Worm (Caenorhabditis elegans) whole organism, L1 larva: Measurements from ENCODE around the gene sdhd-1.

Source experiments
- C04F5.9 ChIP-seq: sonication (generic microtip); optimal IDR thresholded peaks from 2 replicates; lab custom pipeline; 2016; ENCODE audit warnings: missing genetic modification characterization, missing compliant biosample characterization
- C16A3.4 ChIP-seq: fragments of 150-350 bp; optimal IDR thresholded peaks from 2 replicates; lab custom pipeline; 2014; ENCODE audit warnings: missing biosample characterization, missing genetic modification characterization
- aly-2 ChIP-seq: fragments of 150-350 bp; optimal IDR thresholded peaks from 2 replicates; lab custom pipeline; 2014; ENCODE audit warnings: missing biosample characterization, missing genetic modification characterization
- blmp-1 ChIP-seq: fragments of 150-350 bp; optimal IDR thresholded peaks from 2 replicates; lab custom pipeline; 2014; ENCODE audit warnings: missing biosample characterization, missing genetic modification characterization
- dsc-1 ChIP-seq: sonication (generic microtip); optimal IDR thresholded peaks from 2 replicates; lab custom pipeline; 2016; ENCODE audit warnings: mild to moderate bottlenecking, missing genetic modification characterization, missing compliant biosample characterization
- egl-13 ChIP-seq: sonication (generic microtip); optimal IDR thresholded peaks from 2 replicates; lab custom pipeline; 2016; ENCODE audit warnings: missing genotype, missing genetic modification reagents, missing genetic modification characterization, missing compliant biosample characterization
- egl-27 ChIP-seq, 2 experiments: fragments of 150-350 bp in 1 of 2; sonication (generic microtip); optimal IDR thresholded peaks; 3 replicates each; lab custom pipeline; 2017 to 2018; ENCODE audit warnings: missing biosample characterization in 2 of 2, missing genetic modification characterization in 2 of 2, missing genetic modification reagents in 2 of 2
- elt-2 ChIP-seq: sonication (generic microtip); optimal IDR thresholded peaks from 2 replicates; lab custom pipeline; 2016; ENCODE audit warnings: missing genetic modification characterization, mild to moderate bottlenecking, inconsistent platforms, missing compliant biosample characterization, missing genetic modification reagents
- elt-3 ChIP-seq, 6 experiments: fragments of 150-350 bp in 1 of 6; sonication (generic microtip); optimal IDR thresholded peaks; 2 replicates each; lab custom pipeline; 2017 to 2018; ENCODE audit warnings: missing biosample characterization in 6 of 6, missing genetic modification characterization in 6 of 6, inconsistent platforms in 1 of 6
- ets-5 ChIP-seq: fragments of 200-800 bp; sonication (Bioruptor generic); IDR thresholded peaks from 2 replicates; pipeline ENCODE4 v1.3.6; 2022; ENCODE audit warnings: missing genetic modification characterization, missing compliant biosample characterization
- fkh-8 ChIP-seq: sonication (generic microtip); optimal IDR thresholded peaks from 2 replicates; lab custom pipeline; 2016; ENCODE audit warnings: mild to moderate bottlenecking, missing genetic modification characterization, missing compliant biosample characterization
- lin-13 ChIP-seq: fragments of 150-350 bp; optimal IDR thresholded peaks from 2 replicates; lab custom pipeline; 2014; ENCODE audit warnings: missing biosample characterization, missing genetic modification reagents, missing genetic modification characterization
- lin-14 ChIP-seq: fragments of 200-800 bp; sonication (Bioruptor generic); optimal IDR thresholded peaks from 2 replicates; lab custom pipeline; 2018; ENCODE audit warnings: mild to moderate bottlenecking, missing genetic modification characterization, moderate library complexity, missing compliant biosample characterization
- lin-39 ChIP-seq: fragments of 150-350 bp; optimal IDR thresholded peaks from 2 replicates; lab custom pipeline; 2014; ENCODE audit warnings: missing biosample characterization, missing genetic modification reagents, missing genetic modification characterization
- lir-3 ChIP-seq: sonication (generic microtip); optimal IDR thresholded peaks from 2 replicates; lab custom pipeline; 2016; ENCODE audit warnings: mild to moderate bottlenecking, missing genetic modification characterization, moderate library complexity, missing compliant biosample characterization; ENCODE audit not compliant: poor library complexity
- lsy-2 ChIP-seq, 2 experiments: fragments of 150-350 bp; optimal IDR thresholded peaks; 2 replicates each; lab custom pipeline; 2014; ENCODE audit warnings: missing biosample characterization in 2 of 2, missing genetic modification characterization in 2 of 2
- mab-9 ChIP-seq: fragments of 200-800 bp; sonication (Bioruptor generic); IDR thresholded peaks from 2 replicates; pipeline ENCODE4 v1.3.6; 2022; ENCODE audit warnings: missing genetic modification reagents, missing genetic modification characterization, missing compliant biosample characterization
- mdl-1 ChIP-seq, 2 experiments: fragments of 150-350 bp; optimal IDR thresholded peaks; 2 replicates each; lab custom pipeline; 2014 to 2017; ENCODE audit warnings: missing biosample characterization in 2 of 2, missing genetic modification characterization in 2 of 2, inconsistent platforms in 1 of 2
- mef-2 ChIP-seq: fragments of 150-350 bp; optimal IDR thresholded peaks from 2 replicates; lab custom pipeline; 2014; ENCODE audit warnings: missing biosample characterization, missing genetic modification characterization
- mep-1 ChIP-seq: fragments of 150-350 bp; optimal IDR thresholded peaks from 2 replicates; lab custom pipeline; 2014; ENCODE audit warnings: missing biosample characterization, missing genetic modification characterization
- nhr-19 ChIP-seq: fragments of 200-800 bp; sonication (Bioruptor generic); conservative IDR thresholded peaks from 2 replicates; pipeline ENCODE4 v1.3.6; 2022; ENCODE audit warnings: missing genetic modification characterization, missing compliant biosample characterization
- nhr-20 ChIP-seq: sonication (generic microtip); optimal IDR thresholded peaks from 2 replicates; lab custom pipeline; 2016; ENCODE audit warnings: mild to moderate bottlenecking, missing genetic modification characterization, missing compliant biosample characterization
- nhr-47 ChIP-seq: sonication (generic microtip); optimal IDR thresholded peaks from 2 replicates; lab custom pipeline; 2016; ENCODE audit warnings: mild to moderate bottlenecking, missing genetic modification characterization, moderate library complexity, missing compliant biosample characterization
- nhr-71 ChIP-seq: sonication (generic microtip); optimal IDR thresholded peaks from 2 replicates; lab custom pipeline; 2016; ENCODE audit warnings: mild to moderate bottlenecking, missing genetic modification characterization, moderate library complexity, missing compliant biosample characterization
- nhr-76 ChIP-seq: sonication (generic microtip); optimal IDR thresholded peaks from 2 replicates; lab custom pipeline; 2017; ENCODE audit warnings: missing biosample characterization, missing genetic modification characterization
- nhr-77 ChIP-seq: fragments of 150-350 bp; optimal IDR thresholded peaks from 2 replicates; lab custom pipeline; 2014; ENCODE audit warnings: missing biosample characterization, missing genetic modification characterization
- nhr-84 ChIP-seq: sonication (generic microtip); optimal IDR thresholded peaks from 2 replicates; lab custom pipeline; 2017; ENCODE audit warnings: missing biosample characterization, missing genetic modification characterization
- nhr-85 ChIP-seq: sonication (generic microtip); peaks from one replicate; lab custom pipeline; 2016; ENCODE audit warnings: missing genetic modification characterization, inconsistent platforms, missing compliant biosample characterization
- pag-3 ChIP-seq: sonication (generic microtip); optimal IDR thresholded peaks from 2 replicates; lab custom pipeline; 2017; ENCODE audit warnings: missing genetic modification characterization, mild to moderate bottlenecking, missing compliant biosample characterization, antibody characterized with exemption, borderline replicate concordance; ENCODE audit not compliant: insufficient read depth
- rnt-1 ChIP-seq: sonication (generic microtip); optimal IDR thresholded peaks from 2 replicates; lab custom pipeline; 2016; ENCODE audit warnings: mild to moderate bottlenecking, missing genetic modification characterization, moderate library complexity, missing compliant biosample characterization
- snpc-4 ChIP-seq: fragments of 150-350 bp; optimal IDR thresholded peaks from 2 replicates; lab custom pipeline; 2014; ENCODE audit warnings: missing biosample characterization, missing genetic modification characterization
- sptf-1 ChIP-seq: fragments of 150-350 bp; optimal IDR thresholded peaks from 2 replicates; lab custom pipeline; 2014; ENCODE audit warnings: missing biosample characterization, missing genetic modification characterization
- swsn-7 ChIP-seq: sonication (generic microtip); optimal IDR thresholded peaks from 2 replicates; lab custom pipeline; 2016; ENCODE audit warnings: missing genetic modification characterization, missing compliant biosample characterization
- unc-62 ChIP-seq: fragments of 150-350 bp; optimal IDR thresholded peaks from 2 replicates; lab custom pipeline; 2014; ENCODE audit warnings: missing biosample characterization, missing genetic modification reagents, missing genetic modification characterization
- unc-86 ChIP-seq: sonication (generic microtip); optimal IDR thresholded peaks from 2 replicates; lab custom pipeline; 2016; ENCODE audit warnings: missing genetic modification characterization, missing compliant biosample characterization
- unc-98 ChIP-seq: fragments of 200-800 bp; sonication (Bioruptor generic); IDR thresholded peaks from 2 replicates; pipeline ENCODE4 v1.3.6; 2022; ENCODE audit warnings: missing genetic modification characterization, missing compliant biosample characterization
- vab-15 ChIP-seq: sonication (generic microtip); optimal IDR thresholded peaks from 2 replicates; lab custom pipeline; 2017; ENCODE audit warnings: missing genotype, mild to moderate bottlenecking, missing genetic modification characterization, missing compliant biosample characterization
- xbp-1 ChIP-seq: sonication (generic microtip); optimal IDR thresholded peaks from 2 replicates; lab custom pipeline; 2016; ENCODE audit warnings: missing genetic modification characterization, missing compliant biosample characterization
- ztf-11 ChIP-seq, 2 experiments: sonication (generic microtip); optimal IDR thresholded peaks; 2 replicates each; lab custom pipeline; 2016 to 2017; ENCODE audit warnings: missing genetic modification characterization in 2 of 2, missing biosample characterization in 1 of 2, missing compliant biosample characterization in 1 of 2
- ztf-4 ChIP-seq: fragments of 150-350 bp; optimal IDR thresholded peaks from 2 replicates; lab custom pipeline; 2014; ENCODE audit warnings: missing biosample characterization, missing genetic modification characterization

The sdhd-1 gene

ce11 chrII:11035774-11036173, 13.9 kb downstream of the sdhd-1 start, which contains the start of gene srlf-15:
Gene srlf-15, plus strand, starts transcription at chrII:11036074.
- TF ChIP-seq vab-15 (tag; lab: Kevin White, UChicago) (no peak), lsy-2 (tag; optimal IDR thresholded peaks at IDR 0.05; lab: Kevin White, UChicago) (no peak), dsc-1 (tag; lab: Kevin White, UChicago) (no peak), lin-13 (GFP tag; lab: Kevin White, UChicago) (no peak), egl-27 (tag; optimal IDR thresholded peaks at IDR 0.05; lab: Kevin White, UChicago) (no peak), swsn-7 (tag; lab: Kevin White, UChicago) (no peak)

DNA sequence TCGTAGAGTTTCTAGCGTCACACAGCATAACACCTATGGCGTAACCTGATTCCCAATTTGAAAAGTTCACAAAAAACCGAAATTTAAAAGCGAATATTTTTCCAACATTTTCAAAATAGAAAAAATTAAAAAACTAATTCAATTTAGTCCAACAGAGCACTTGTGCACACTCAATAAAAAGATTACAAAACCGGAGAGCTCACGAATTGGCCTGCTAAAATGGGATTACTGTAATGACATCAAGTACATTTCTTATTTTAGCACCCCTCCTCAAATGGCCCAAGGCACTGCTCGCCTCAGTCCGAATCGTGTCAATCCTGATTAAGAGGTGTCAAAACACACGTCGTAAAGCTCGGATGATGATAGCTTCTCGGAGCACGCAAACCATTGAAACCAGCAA, 16.9 kb downstream of the sdhd-1 start:
- TF ChIP-seq lsy-2 (tag; optimal IDR thresholded peaks at IDR 0.05; lab: Kevin White, UChicago): no peak
- TF ChIP-seq egl-13 (tag; lab: Kevin White, UChicago): no peak
- TF ChIP-seq nhr-71: no peak
- TF ChIP-seq mab-9 (GFP tag; lab: Robert Waterston, UW): no peak
- TF ChIP-seq pag-3 (tag; lab: Kevin White, UChicago): no peak
- no peak for TF ChIP-seq nhr-47 (tag; lab: Kevin White, UChicago)
- TF ChIP-seq ztf-11 (tag; optimal IDR thresholded peaks at IDR 0.05; lab: Kevin White, UChicago): no peak

DNA sequence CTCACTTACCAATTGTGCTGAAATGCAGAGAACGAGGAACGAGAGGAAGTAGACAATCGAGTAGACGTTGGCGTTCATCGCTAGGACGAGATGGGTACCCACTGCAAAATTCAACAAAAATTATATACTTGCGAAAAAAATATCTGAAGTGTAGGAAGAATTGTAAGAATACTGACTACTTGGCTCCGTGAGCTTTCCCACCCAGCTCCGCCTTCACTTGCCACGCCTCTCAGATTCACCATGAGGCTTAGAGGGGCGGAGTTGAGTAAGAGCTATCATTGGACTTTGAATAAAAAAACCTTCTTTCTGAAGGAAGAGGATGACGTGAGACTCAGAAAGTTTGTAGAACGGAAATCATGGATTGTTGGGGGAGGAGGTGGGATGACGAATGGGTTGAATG, 19.4 kb downstream of the sdhd-1 start, which contains the start of gene nlp-18:
Gene nlp-18 (minus strand): TSS at position 101 of the 400 bp plus-strand sequence.
- TF ChIP-seq mep-1 (no peak), nhr-71 (no peak), blmp-1 (tag; lab: Kevin White, UChicago) (no peak), mdl-1 (tag; optimal IDR thresholded peaks at IDR 0.05; lab: Kevin White, UChicago) (no peak)

ce11 chrII:11027777-11028176, 21.9 kb downstream of the sdhd-1 start:
- TF ChIP-seq nhr-76 (tag; lab: Kevin White, UChicago): no peak
- TF ChIP-seq snpc-4 (tag; lab: Kevin White, UChicago): no peak
- peak; percentile 7 for TF ChIP-seq lin-14 (GFP tag; lab: Kevin White, UChicago)
- TF ChIP-seq vab-15 (tag; lab: Kevin White, UChicago): no peak
- no peak for TF ChIP-seq egl-27 (tag; optimal IDR thresholded peaks at IDR 0.05; lab: Kevin White, UChicago)
- peak; percentile 9 for TF ChIP-seq aly-2 (tag; lab: Kevin White, UChicago)
- TF ChIP-seq nhr-85: no peak
- no peak for TF ChIP-seq mep-1
- TF ChIP-seq nhr-71: no peak
- TF ChIP-seq swsn-7 (tag; lab: Kevin White, UChicago): no peak
- TF ChIP-seq lsy-2 (tag; optimal IDR thresholded peaks at IDR 0.05; lab: Kevin White, UChicago): no peak

ce11 chrII:11025566-11025965, 24.1 kb downstream of the sdhd-1 start, which contains the start of gene F33A8.7:
Gene F33A8.7, minus strand, starts transcription at chrII:11025666.
- TF ChIP-seq rnt-1 (no peak), lir-3 (no peak), C16A3.4 (tag; lab: Kevin White, UChicago) (no peak), sptf-1 (tag; lab: Kevin White, UChicago) (no peak), elt-2 (no peak), ets-5 (no peak), elt-3 (tag; optimal IDR thresholded peaks at IDR 0.05; lab: Kevin White, UChicago) (no peak), nhr-76 (tag; lab: Kevin White, UChicago) (no peak), unc-62 (GFP tag; lab: Kevin White, UChicago) (no peak), nhr-77 (tag; lab: Kevin White, UChicago) (no peak), egl-27 (tag; optimal IDR thresholded peaks at IDR 0.05; lab: Kevin White, UChicago) (no peak), mef-2 (tag; lab: Kevin White, UChicago) (no peak), xbp-1 (tag; lab: Kevin White, UChicago) (no peak), mdl-1 (tag; optimal IDR thresholded peaks at IDR 0.05; lab: Kevin White, UChicago) (no peak)

- TF ChIP-seq fkh-8 (no peak), nhr-19 (GFP tag; lab: Robert Waterston, UW) (peak; percentile 50), swsn-7 (tag; lab: Kevin White, UChicago) (peak; percentile 56), nhr-85 (peak; percentile 44), C16A3.4 (tag; lab: Kevin White, UChicago) (peak; percentile 54), ztf-4 (tag; lab: Kevin White, UChicago) (no peak), aly-2 (tag; lab: Kevin White, UChicago) (peak; percentile 36), nhr-71 (peak; percentile 71), unc-86 (peak; percentile 44), pag-3 (tag; lab: Kevin White, UChicago) (no peak), nhr-20 (tag; lab: Kevin White, UChicago) (peak; percentile 61), lin-39 (tag; lab: Kevin White, UChicago) (peak; percentile 9), lsy-2 (tag; optimal IDR thresholded peaks at IDR 0.05; lab: Kevin White, UChicago) (peak; percentile 67 to 82), rnt-1 (peak; percentile 67), nhr-84 (tag; lab: Kevin White, UChicago) (no peak), nhr-47 (tag; lab: Kevin White, UChicago) (peak; percentile 78), unc-98 (GFP tag; lab: Robert Waterston, UW) (no peak), C04F5.9 (tag; lab: Kevin White, UChicago) (peak; percentile 10)
Observed at ce11 chrII:11022023-11022422, 27.7 kb downstream of the sdhd-1 start, which contains the start of gene let-858. Gene let-858, plus strand, starts transcription at chrII:11022370.
